Worm (Caenorhabditis elegans) whole organism, young adult: ENCODE measurements around the gene btb-5.

Experiments
- B0035.1 ChIP-seq: sonication (generic microtip); optimal IDR thresholded peaks from 2 replicates; lab custom pipeline; 2016; ENCODE audit warnings: missing genetic modification characterization, mild to moderate bottlenecking, missing compliant biosample characterization, missing genotype, missing genetic modification reagents
- B0261.1 ChIP-seq: sonication (generic microtip); optimal IDR thresholded peaks from 2 replicates; lab custom pipeline; 2016; ENCODE audit warnings: mild to moderate bottlenecking, missing genetic modification characterization, moderate library complexity, missing compliant biosample characterization
- C06A6.2 ChIP-seq: fragments of 200-800 bp; sonication (Bioruptor generic); conservative IDR thresholded peaks from 2 replicates; pipeline ENCODE4 v1.3.6; 2022; ENCODE audit warnings: missing genetic modification characterization, missing compliant biosample characterization
- D2030.7 ChIP-seq: fragments of 200-800 bp; sonication (Bioruptor generic); IDR thresholded peaks from 2 replicates; pipeline ENCODE4 v1.3.6; 2022; ENCODE audit warnings: missing genetic modification reagents, missing genetic modification characterization, missing compliant biosample characterization
- F55B11.4 ChIP-seq: sonication (generic microtip); optimal IDR thresholded peaks from 2 replicates; lab custom pipeline; 2016; ENCODE audit warnings: missing compliant biosample characterization, missing genetic modification characterization, borderline replicate concordance; ENCODE audit not compliant: insufficient read depth
- F57C9.4 ChIP-seq: sonication (generic microtip); optimal IDR thresholded peaks from 2 replicates; lab custom pipeline; 2017; ENCODE audit warnings: mild to moderate bottlenecking, missing genetic modification characterization, missing compliant biosample characterization
- K11D2.4 ChIP-seq: fragments of 200-800 bp; sonication (Bioruptor generic); IDR thresholded peaks from 2 replicates; pipeline ENCODE4 v1.3.6; 2022; ENCODE audit warnings: missing genetic modification reagents, missing genetic modification characterization, missing compliant biosample characterization
- T07F8.4 ChIP-seq: sonication (generic microtip); optimal IDR thresholded peaks from 2 replicates; lab custom pipeline; 2016; ENCODE audit warnings: mild to moderate bottlenecking, missing genetic modification characterization, moderate library complexity, missing compliant biosample characterization
- Y56A3A.18 ChIP-seq: fragments of 200-800 bp; sonication (Bioruptor generic); IDR thresholded peaks from 2 replicates; pipeline ENCODE4 v1.3.6; 2022; ENCODE audit warnings: missing genetic modification reagents, missing genetic modification characterization, missing compliant biosample characterization
- Y95B8A.8 ChIP-seq: fragments of 200-800 bp; sonication (Bioruptor generic); IDR thresholded peaks from 2 replicates; pipeline ENCODE4 v1.3.6; 2022; ENCODE audit warnings: missing genetic modification reagents, missing genetic modification characterization, missing compliant biosample characterization
- aptf-3 ChIP-seq: fragments of 200-800 bp; sonication (Bioruptor generic); IDR thresholded peaks from 2 replicates; pipeline ENCODE4 v1.3.6; 2022; ENCODE audit warnings: missing genetic modification characterization, missing compliant biosample characterization
- atf-7 ChIP-seq: sonication (generic microtip); optimal IDR thresholded peaks from 2 replicates; lab custom pipeline; 2017; ENCODE audit warnings: mild to moderate bottlenecking, missing genetic modification characterization, missing compliant biosample characterization
- die-1 ChIP-seq: sonication (generic microtip); optimal IDR thresholded peaks from 2 replicates; lab custom pipeline; 2016; ENCODE audit warnings: missing genotype, mild to moderate bottlenecking, missing genetic modification characterization, missing compliant biosample characterization
- dox-1 ChIP-seq: fragments of 200-800 bp; sonication (Bioruptor generic); IDR thresholded peaks from 2 replicates; pipeline ENCODE4 v1.3.6; 2022; ENCODE audit warnings: missing genetic modification reagents, missing genetic modification characterization, missing compliant biosample characterization
- efl-1 ChIP-seq: fragments of 150-350 bp; optimal IDR thresholded peaks from 2 replicates; lab custom pipeline; 2014; ENCODE audit warnings: missing biosample characterization, missing genetic modification reagents, missing genetic modification characterization
- egrh-3 ChIP-seq: fragments of 200-800 bp; sonication (Bioruptor generic); IDR thresholded peaks from 2 replicates; pipeline ENCODE4 v1.3.6; 2022; ENCODE audit warnings: missing genetic modification reagents, missing genetic modification characterization, missing compliant biosample characterization
- hlh-26 ChIP-seq: fragments of 200-800 bp; sonication (Bioruptor generic); conservative IDR thresholded peaks from 2 replicates; pipeline ENCODE4 v1.3.6; 2022; ENCODE audit warnings: missing genetic modification reagents, missing genetic modification characterization, missing compliant biosample characterization
- hmg-1.2 ChIP-seq: fragments of 200-800 bp; sonication (Bioruptor generic); IDR thresholded peaks from 2 replicates; pipeline ENCODE4 v1.3.6; 2022; ENCODE audit warnings: missing genetic modification reagents, missing genetic modification characterization, missing compliant biosample characterization
- let-607 ChIP-seq, 2 experiments: fragments of 200-800 bp in 1 of 2; sonication (Bioruptor generic) in 1 of 2; sonication (generic microtip) in 1 of 2; optimal IDR thresholded peaks; 2 replicates each; lab custom pipeline; 2016 to 2018; ENCODE audit warnings: mild to moderate bottlenecking in 2 of 2, missing compliant biosample characterization in 2 of 2, missing genetic modification characterization in 2 of 2, moderate library complexity in 2 of 2, missing genotype in 1 of 2
- lin-26 ChIP-seq: fragments of 200-800 bp; sonication (Bioruptor generic); IDR thresholded peaks from 2 replicates; pipeline ENCODE4 v1.3.6; 2022; ENCODE audit warnings: missing genetic modification reagents, missing genetic modification characterization, missing compliant biosample characterization
- lin-40 ChIP-seq: sonication (generic microtip); optimal IDR thresholded peaks from 2 replicates; lab custom pipeline; 2016; ENCODE audit warnings: missing genetic modification characterization, mild to moderate bottlenecking, missing compliant biosample characterization, missing genotype, missing genetic modification reagents
- lir-1 ChIP-seq: fragments of 200-800 bp; sonication (Bioruptor generic); conservative IDR thresholded peaks from 2 replicates; pipeline ENCODE4 v1.3.6; 2022; ENCODE audit warnings: missing genetic modification reagents, missing genetic modification characterization, missing compliant biosample characterization
- lsy-27 ChIP-seq: sonication (generic microtip); optimal IDR thresholded peaks from 2 replicates; lab custom pipeline; 2017; ENCODE audit warnings: missing genetic modification characterization, mild to moderate bottlenecking, missing compliant biosample characterization, antibody characterized with exemption, missing genotype, borderline replicate concordance; ENCODE audit not compliant: insufficient read depth
- mes-4 ChIP-seq: sonication (generic microtip); optimal IDR thresholded peaks from 2 replicates; lab custom pipeline; 2016; ENCODE audit warnings: missing genotype, missing genetic modification characterization, missing compliant biosample characterization
- mxl-1 ChIP-seq: sonication (generic microtip); optimal IDR thresholded peaks from 2 replicates; lab custom pipeline; 2016; ENCODE audit warnings: missing genetic modification characterization, missing compliant biosample characterization
- nfyb-1 ChIP-seq: fragments of 200-800 bp; sonication (Bioruptor generic); IDR thresholded peaks from 2 replicates; pipeline ENCODE4 v1.3.6; 2022; ENCODE audit warnings: missing genetic modification reagents, missing genetic modification characterization, missing compliant biosample characterization
- nhr-80 ChIP-seq: sonication (generic microtip); optimal IDR thresholded peaks from 2 replicates; lab custom pipeline; 2016; ENCODE audit warnings: missing genetic modification characterization, missing compliant biosample characterization
- sdz-38 ChIP-seq: sonication (generic microtip); optimal IDR thresholded peaks from 2 replicates; lab custom pipeline; 2016; ENCODE audit warnings: missing genotype, missing genetic modification characterization, missing compliant biosample characterization
- snpc-4 ChIP-seq, 5 experiments: fragments of 150-350 bp in 1 of 5; sonication (generic microtip) in 4 of 5; optimal IDR thresholded peaks; 2 replicates each; lab custom pipeline; 2014 to 2018; ENCODE audit warnings: missing genetic modification characterization in 5 of 5, missing biosample characterization in 3 of 5, antibody characterized with exemption in 2 of 5, mild to moderate bottlenecking in 2 of 5, missing compliant biosample characterization in 2 of 5, missing genotype in 2 of 5, moderate library complexity in 2 of 5, missing genetic modification reagents in 1 of 5
- somi-1 ChIP-seq: fragments of 200-800 bp; sonication (Bioruptor generic); optimal IDR thresholded peaks from 2 replicates; lab custom pipeline; 2018; ENCODE audit warnings: mild to moderate bottlenecking, missing genetic modification characterization, missing compliant biosample characterization
- unc-62 ChIP-seq: fragments of 150-350 bp; optimal IDR thresholded peaks from 2 replicates; lab custom pipeline; 2014; ENCODE audit warnings: missing biosample characterization, missing genetic modification reagents, missing genetic modification characterization
- zfh-2 ChIP-seq: fragments of 200-800 bp; sonication (Bioruptor generic); conservative IDR thresholded peaks from 2 replicates; pipeline ENCODE4 v1.3.6; 2022; ENCODE audit warnings: missing genetic modification reagents, missing genetic modification characterization, missing compliant biosample characterization
- ztf-6 ChIP-seq: fragments of 200-800 bp; sonication (Bioruptor generic); IDR thresholded peaks from 2 replicates; pipeline ENCODE4 v1.3.6; 2022; ENCODE audit warnings: missing genetic modification reagents, missing genetic modification characterization, missing compliant biosample characterization

The btb-5 gene

ce11 chrIII:40580-41113 lies 20.3 kb downstream of the btb-5 start, which contains the start of gene col-88:
TSS of gene col-88 (plus strand) at chrIII:41063.
- TF ChIP-seq C06A6.2 (GFP tag; lab: Robert Waterston, UW) (no peak), nfyb-1 (no peak), D2030.7 (GFP tag; lab: Robert Waterston, UW) (no peak), hmg-1.2 (GFP tag; lab: Robert Waterston, UW) (no peak), T07F8.4 (tag; lab: Kevin White, UChicago) (no peak), efl-1 (GFP tag; lab: Kevin White, UChicago) (no peak)
- TF ChIP-seq, all 124 proteins: peak for 0

ce11 chrIII:39516-39915 lies 21.4 kb downstream of the btb-5 start:
- no peak for TF ChIP-seq D2030.7 (GFP tag; lab: Robert Waterston, UW)
- no peak for TF ChIP-seq Y95B8A.8 (GFP tag; lab: Robert Waterston, UW)
- no peak for TF ChIP-seq F57C9.4 (tag; lab: Kevin White, UChicago)
- peak; percentile 36; the same call in 1 of the 2 replicates for TF ChIP-seq zfh-2 (GFP tag; lab: Robert Waterston, UW)
- TF ChIP-seq snpc-4 (GFP tag; optimal IDR thresholded peaks at IDR 0.05; lab: Kevin White, UChicago) = no peak
- TF ChIP-seq snpc-4 (tag; optimal IDR thresholded peaks at IDR 0.05; lab: Kevin White, UChicago) = no peak
- TF ChIP-seq lir-1 (GFP tag; lab: Robert Waterston, UW) = no peak
- no peak for TF ChIP-seq F55B11.4 (tag; lab: Kevin White, UChicago)
- no peak for TF ChIP-seq nfyb-1

- no peak for TF ChIP-seq lin-40 (tag; lab: Kevin White, UChicago)
Observed at ce11 chrIII:38117-38516, 22.8 kb downstream of the btb-5 start, which contains the start of gene clp-10. TSS of gene clp-10 (minus strand) at chrIII:38217.

ce11 chrIII:33257-33656 lies 27.7 kb downstream of the btb-5 start:
- 0 out of 2 replicates have a peak, but pooled peaks have one; percentile 15 for TF ChIP-seq zfh-2 (GFP tag; lab: Robert Waterston, UW)
- no peak for TF ChIP-seq T07F8.4 (tag; lab: Kevin White, UChicago)
- TF ChIP-seq lsy-27 (tag; lab: Kevin White, UChicago) = no peak
- peak; percentile 43; the same call in 1 of the 2 replicates for TF ChIP-seq egrh-3
- no peak for TF ChIP-seq dox-1 (GFP tag; lab: Robert Waterston, UW)
- TF ChIP-seq mes-4 (tag; lab: Kevin White, UChicago) = no peak
- peak; percentile 74 for TF ChIP-seq hmg-1.2 (GFP tag; lab: Robert Waterston, UW)

ce11 chrIII:31600-31999 lies 29.3 kb downstream of the btb-5 start:
- TF ChIP-seq nhr-80 = no peak
- TF ChIP-seq Y56A3A.18 = no peak
- TF ChIP-seq F55B11.4 (tag; lab: Kevin White, UChicago) = no peak
- no peak for TF ChIP-seq atf-7 (tag; lab: Kevin White, UChicago)
- TF ChIP-seq mxl-1 (tag; lab: Kevin White, UChicago) = no peak
- TF ChIP-seq lin-26 (GFP tag; lab: Robert Waterston, UW) = no peak
- no peak for TF ChIP-seq somi-1 (GFP tag; lab: Kevin White, UChicago)
- no peak for TF ChIP-seq die-1
- TF ChIP-seq snpc-4 (GFP tag; optimal IDR thresholded peaks at IDR 0.05; lab: Kevin White, UChicago) = no peak
- no peak for TF ChIP-seq snpc-4 (tag; optimal IDR thresholded peaks at IDR 0.05; lab: Kevin White, UChicago)
- TF ChIP-seq aptf-3 (GFP tag; lab: Robert Waterston, UW) = no peak
- no peak for TF ChIP-seq sdz-38 (tag; lab: Kevin White, UChicago)
- no peak for TF ChIP-seq Y95B8A.8 (GFP tag; lab: Robert Waterston, UW)
- TF ChIP-seq B0261.1 = no peak

- TF ChIP-seq hlh-26 (GFP tag; lab: Robert Waterston, UW) = no peak
- no peak for TF ChIP-seq unc-62 (GFP tag; lab: Kevin White, UChicago)
- no peak for TF ChIP-seq ztf-6 (GFP tag; lab: Robert Waterston, UW)
- TF ChIP-seq egrh-3 = no peak
- TF ChIP-seq B0035.1 = no peak
- no peak for TF ChIP-seq let-607 (tag; optimal IDR thresholded peaks at IDR 0.05; lab: Kevin White, UChicago)
- TF ChIP-seq K11D2.4 = no peak
Observed at ce11 chrIII:30399-30798, 30.5 kb downstream of the btb-5 start.
